Fruit fly (Drosophila melanogaster): Measurements from ENCODE around the gene Gr93b.

The Gr93b gene

DNA sequence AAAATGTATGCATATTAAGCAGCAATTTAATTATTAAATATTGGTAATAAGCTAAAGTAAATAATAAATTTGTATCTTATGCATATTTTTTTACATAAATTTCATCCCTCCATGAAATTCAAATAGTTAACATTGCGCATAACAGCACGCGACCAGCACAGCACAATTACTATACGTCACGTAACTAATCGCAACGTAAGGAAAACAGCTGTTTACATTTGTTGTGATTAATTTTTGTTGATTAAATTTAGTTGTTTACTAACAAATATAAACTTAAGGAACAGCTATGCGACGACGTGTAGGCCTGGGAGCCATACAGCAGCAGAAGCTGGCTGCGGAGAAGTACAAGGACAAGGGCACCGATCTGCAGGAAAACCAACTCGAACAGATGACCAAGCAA lies 21.4 kb upstream of the Gr93b start, which contains the start of gene lsn (continued):
- TF ChIP-seq luna (GFP tag; optimal IDR thresholded peaks at IDR 0.05) (no peak), bab2 (GFP tag; optimal IDR thresholded peaks at IDR 0.05) (no peak), Deaf1 (tag; optimal IDR thresholded peaks at IDR 0.05) (no peak), slp2 (GFP tag; optimal IDR thresholded peaks at IDR 0.05) (no peak), NK7.1 (GFP tag; optimal IDR thresholded peaks at IDR 0.05) (no peak), wek (GFP tag; optimal IDR thresholded peaks at IDR 0.05) (peak; percentile 46), CG3847 (GFP tag; IDR thresholded peaks at IDR 0.05) (no peak), CG18619 (GFP tag; optimal IDR thresholded peaks at IDR 0.05) (no peak), Hey (tag; optimal IDR thresholded peaks at IDR 0.05) (no peak), kni (GFP tag; optimal IDR thresholded peaks at IDR 0.05) (no peak), CG7928 (GFP tag; optimal IDR thresholded peaks at IDR 0.05) (no peak), Hmx (GFP tag; optimal IDR thresholded peaks at IDR 0.05) (no peak), gem (tag; optimal IDR thresholded peaks at IDR 0.05) (peak; percentile 39), vvl (GFP tag; IDR thresholded peaks at IDR 0.05) (no peak), CG10209 (GFP tag; optimal IDR thresholded peaks at IDR 0.05) (peak; percentile 25), Dref (GFP tag; IDR thresholded peaks at IDR 0.05) (no peak), stc (GFP tag; IDR thresholded peaks at IDR 0.05) (0 out of 2 replicates have a peak, but pooled peaks have one; percentile 11), CG18011 (GFP tag; optimal IDR thresholded peaks at IDR 0.05) (no peak), CG1792 (GFP tag; optimal IDR thresholded peaks at IDR 0.05) (no peak), dysf (GFP tag; IDR thresholded peaks at IDR 0.05) (no peak), CG12219 (GFP tag; optimal IDR thresholded peaks at IDR 0.05) (no peak), CG13296 (GFP tag; optimal IDR thresholded peaks at IDR 0.05) (peak; percentile 30), Max (GFP tag; optimal IDR thresholded peaks at IDR 0.05) (no peak), trem (tag; optimal IDR thresholded peaks at IDR 0.05) (no peak), tap (tag; optimal IDR thresholded peaks at IDR 0.05) (no peak), Sox102F (GFP tag; optimal IDR thresholded peaks at IDR 0.05) (peak; percentile 61), lmd (GFP tag; IDR thresholded peaks at IDR 0.05) (no peak), fd64A (GFP tag; optimal IDR thresholded peaks at IDR 0.05) (no peak), nom (GFP tag; optimal IDR thresholded peaks at IDR 0.05) (no peak), Mrtf (GFP tag; IDR thresholded peaks at IDR 0.05) (no peak), psq (GFP tag; optimal IDR thresholded peaks at IDR 0.05) (no peak), tll (GFP tag; optimal IDR thresholded peaks at IDR 0.05) (no peak), CG7963 (GFP tag; IDR thresholded peaks at IDR 0.05; ENCODE audit: partially characterized antibody) (no peak), CG11093 (GFP tag; IDR thresholded peaks at IDR 0.05) (no peak), tx (GFP tag; optimal IDR thresholded peaks at IDR 0.05) (no peak), CG4707 (GFP tag; optimal IDR thresholded peaks at IDR 0.05) (peak; percentile 26), Aef1 (GFP tag; IDR thresholded peaks at IDR 0.05) (no peak), ssp (GFP tag; IDR thresholded peaks at IDR 0.05) (no peak), dmrt99B (tag; optimal IDR thresholded peaks at IDR 0.05) (no peak), E2f1 (GFP tag; IDR thresholded peaks at IDR 0.05) (no peak), usp (GFP tag; optimal IDR thresholded peaks at IDR 0.05) (no peak), Eip74EF (GFP tag; optimal IDR thresholded peaks at IDR 0.05) (no peak), CG2889 (GFP tag; IDR thresholded peaks at IDR 0.05) (no peak), hth (optimal IDR thresholded peaks at IDR 0.05) (no peak), CG16815 (GFP tag; optimal IDR thresholded peaks at IDR 0.05) (no peak), CG12744 (GFP tag; optimal IDR thresholded peaks at IDR 0.05) (no peak), hbn (GFP tag; IDR thresholded peaks at IDR 0.05; ENCODE audit: partially characterized antibody) (no peak), aop (GFP tag; IDR thresholded peaks at IDR 0.05) (no peak), Dbx (GFP tag; IDR thresholded peaks at IDR 0.05) (no peak; the same call in 2 of the 3 replicates), inv (GFP tag; IDR thresholded peaks at IDR 0.05; ENCODE audit: partially characterized antibody) (no peak), CG7556 (GFP tag; optimal IDR thresholded peaks at IDR 0.05) (peak; percentile 17), BtbVII (GFP tag; optimal IDR thresholded peaks at IDR 0.05) (no peak)
